Fruit fly (Drosophila melanogaster) Kc167 (cell line): ENCODE results near the gene CG11786.

ENCODE experiments used
- Myc ChIP-seq: fragments of >200 bp; optimal IDR thresholded peaks from 2 replicates; lab custom pipeline; 2017; ENCODE audit warnings: missing external identifiers
- Sin3A ChIP-seq: fragments of >200 bp; optimal IDR thresholded peaks from 2 replicates; lab custom pipeline; 2018; ENCODE audit warnings: missing external identifiers
- h ChIP-seq: fragments of >200 bp; optimal IDR thresholded peaks from 3 replicates; lab custom pipeline; 2018; ENCODE audit warnings: missing external identifiers
- insv ChIP-seq: fragments of >200 bp; optimal IDR thresholded peaks from 3 replicates; lab custom pipeline; 2018; ENCODE audit warnings: missing external identifiers
- psq ChIP-seq: fragments of >200 bp; optimal IDR thresholded peaks from 2 replicates; lab custom pipeline; 2017; ENCODE audit warnings: missing external identifiers
- ttk ChIP-seq: sonication (Bioruptor generic); optimal IDR thresholded peaks from 2 replicates; lab custom pipeline; 2017; ENCODE audit warnings: missing external identifiers

Gene CG11786

dm6 chr3R:25051441-25052097 is 5.4 kb downstream of the CG11786 start:
- TF ChIP-seq Sin3A (no peak), Myc (no peak), psq (no peak), insv (no peak), ttk (lab: Kevin White, UChicago) (no peak), h (lab: Kevin White, UChicago) (no peak)

- TF ChIP-seq h (lab: Kevin White, UChicago) = no peak
- TF ChIP-seq Myc = no peak
- TF ChIP-seq psq = no peak
Measured at dm6 chr3R:25054451-25055188, 8.5 kb downstream of the CG11786 start, which contains the start of gene CG31109. Gene CG31109, minus strand, starts transcription at chr3R:25054653.

dm6 chr3R:25056016-25056415 is 9.9 kb downstream of the CG11786 start, which contains the start of the genes CG31111 and stac:
Gene CG31111, minus strand, starts transcription at chr3R:25056177.
Gene stac, plus strand, starts transcription at chr3R:25056286.
- TF ChIP-seq Myc (no peak), ttk (lab: Kevin White, UChicago) (no peak), insv (no peak)

dm6 chr3R:25056488-25057157 is 10.5 kb downstream of the CG11786 start:
- TF ChIP-seq psq = no peak
- TF ChIP-seq insv = no peak
- no peak for TF ChIP-seq Myc
- no peak for TF ChIP-seq ttk (lab: Kevin White, UChicago)
- TF ChIP-seq h (lab: Kevin White, UChicago) = no peak
- TF ChIP-seq Sin3A = no peak

- TF ChIP-seq psq (no peak), Myc (no peak), insv (no peak), h (lab: Kevin White, UChicago) (no peak), Sin3A (no peak), ttk (lab: Kevin White, UChicago) (no peak)
Measured at dm6 chr3R:25060462-25060861, 14.3 kb downstream of the CG11786 start.

dm6 chr3R:25064907-25065841 is 19.1 kb downstream of the CG11786 start, which contains the start of the genes veli and PQBP1:
Gene veli, minus strand, starts transcription at chr3R:25065591.
Gene PQBP1, plus strand, starts transcription at chr3R:25065791.
- TF ChIP-seq ttk (lab: Kevin White, UChicago) (no peak), insv (no peak), Myc (no peak), h (lab: Kevin White, UChicago) (no peak), Sin3A (no peak), psq (no peak)

dm6 chr3R:25066856-25067255 is 20.7 kb downstream of the CG11786 start:
- no peak for TF ChIP-seq Sin3A
- no peak for TF ChIP-seq h (lab: Kevin White, UChicago)
- TF ChIP-seq Myc = no peak
- no peak for TF ChIP-seq ttk (lab: Kevin White, UChicago)
- no peak for TF ChIP-seq insv
- TF ChIP-seq psq = no peak

- TF ChIP-seq ttk (lab: Kevin White, UChicago) (no peak), psq (no peak), Sin3A (no peak), Myc (no peak), insv (no peak), h (lab: Kevin White, UChicago) (no peak)
Measured at dm6 chr3R:25069569-25069968, 23.4 kb downstream of the CG11786 start, which contains the start of the genes Stt3B and CG11839. Gene Stt3B, minus strand, starts transcription at chr3R:25069637. Gene CG11839, plus strand, starts transcription at chr3R:25069927.

dm6 chr3R:25070871-25071270 is 24.7 kb downstream of the CG11786 start, which contains the start of gene CG11836:
Gene CG11836, plus strand, starts transcription at chr3R:25071126.
- TF ChIP-seq Sin3A (no peak), Myc (no peak), psq (no peak), h (lab: Kevin White, UChicago) (no peak), ttk (lab: Kevin White, UChicago) (no peak), insv (no peak)

- no peak for TF ChIP-seq h (lab: Kevin White, UChicago)
Measured at dm6 chr3R:25074558-25074964, 28.4 kb downstream of the CG11786 start, which contains the start of the genes shams and CG11920. Gene shams, minus strand, starts transcription at chr3R:25074607. Gene CG11920, plus strand, starts transcription at chr3R:25074877.

dm6 chr3R:25077280-25077820 is 31.2 kb downstream of the CG11786 start:
- TF ChIP-seq Myc (no peak), ttk (lab: Kevin White, UChicago) (no peak), Sin3A (no peak), psq (no peak), insv (no peak)

dm6 chr3R:25078665-25079064 is 32.5 kb downstream of the CG11786 start:
- TF ChIP-seq ttk (lab: Kevin White, UChicago) (no peak), insv (no peak), Sin3A (no peak), h (lab: Kevin White, UChicago) (no peak), Myc (no peak), psq (no peak)
